4 worm cellular contexts compared by ENCODE assay signal in the genomic region with DNA sequence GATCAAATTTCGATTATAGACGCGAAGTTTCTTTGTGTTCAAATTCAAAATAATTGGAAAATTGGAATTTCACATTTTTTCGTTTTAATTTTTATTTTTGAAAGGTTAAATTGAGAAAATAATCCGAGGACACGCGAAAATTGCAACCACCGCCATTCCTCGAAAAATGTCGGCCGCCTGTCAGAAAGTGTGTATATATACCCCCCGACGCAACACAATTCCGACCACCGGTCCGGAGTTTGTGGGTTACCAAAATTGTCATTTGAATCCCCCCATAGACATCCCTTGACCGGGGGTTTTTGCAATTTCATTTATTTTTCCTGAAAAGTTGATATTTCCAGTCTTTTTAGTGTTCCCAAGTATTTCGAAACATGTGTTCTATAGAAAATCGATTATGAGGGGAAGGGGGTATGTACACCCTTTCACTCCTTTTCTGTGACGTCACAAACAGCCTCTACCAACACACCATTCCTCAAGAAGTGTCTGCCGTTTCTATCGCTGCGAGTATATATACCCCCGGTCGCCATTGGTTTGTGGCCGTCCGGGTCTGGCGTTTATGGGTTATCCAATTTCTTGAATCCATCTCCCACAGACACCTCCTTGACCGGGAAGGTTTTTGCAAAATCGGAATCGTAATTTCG.
TF ChIP-seq lines count a peak whose summit lies in the region.

A gene (minus strand): TSS at position 51 of the 641 bp plus-strand sequence.

TF ChIP-seq in whole organism, L2 larva, 48 proteins besides CTCF, POLR2A, EP300 and RAD21 (continued from another document):
- peak; percentile 19 for TF ChIP-seq ztf-4 (tag; optimal IDR thresholded peaks at IDR 0.05; lab: Kevin White, UChicago)
- TF ChIP-seq ztf-11 (tag; optimal IDR thresholded peaks at IDR 0.05; lab: Kevin White, UChicago), result no peak
- TF ChIP-seq nhr-77 (tag; optimal IDR thresholded peaks at IDR 0.05; lab: Kevin White, UChicago), result peak; percentile 42
- TF ChIP-seq nhr-10 (tag; optimal IDR thresholded peaks at IDR 0.05; lab: Kevin White, UChicago), result no peak
- TF ChIP-seq elt-3 (tag; optimal IDR thresholded peaks at IDR 0.05; lab: Kevin White, UChicago), result no peak
- TF ChIP-seq lin-11 (tag; optimal IDR thresholded peaks at IDR 0.05; lab: Kevin White, UChicago), result peak; percentile 4
- TF ChIP-seq skn-1 (tag; optimal IDR thresholded peaks at IDR 0.05; lab: Kevin White, UChicago), result no peak
- peak; percentile 3 for TF ChIP-seq zag-1 (tag; optimal IDR thresholded peaks at IDR 0.05; lab: Kevin White, UChicago)
- peak; percentile 70 for TF ChIP-seq nhr-129 (tag; optimal IDR thresholded peaks at IDR 0.05; lab: Kevin White, UChicago)
- TF ChIP-seq lin-13 (GFP tag; optimal IDR thresholded peaks at IDR 0.05; lab: Kevin White, UChicago), result peak; percentile 45
- no peak for TF ChIP-seq nhr-11 (tag; optimal IDR thresholded peaks at IDR 0.05; lab: Kevin White, UChicago)
- TF ChIP-seq nhr-21 (tag; optimal IDR thresholded peaks at IDR 0.05; lab: Kevin White, UChicago), result peak; percentile 39
- no peak for TF ChIP-seq dmd-4 (tag; optimal IDR thresholded peaks at IDR 0.05; lab: Kevin White, UChicago)
- TF ChIP-seq ceh-16 (tag; optimal IDR thresholded peaks at IDR 0.05; lab: Kevin White, UChicago), result no peak
- TF ChIP-seq mdl-1 (tag; optimal IDR thresholded peaks at IDR 0.05; lab: Kevin White, UChicago), result no peak
- peak; percentile 78 for TF ChIP-seq blmp-1 (tag; optimal IDR thresholded peaks at IDR 0.05; lab: Kevin White, UChicago; ENCODE audit: insufficient read depth)
- TF ChIP-seq nhr-12 (tag; optimal IDR thresholded peaks at IDR 0.05; lab: Kevin White, UChicago), result no peak
- peak; percentile 71 for TF ChIP-seq gmeb-1 (tag; optimal IDR thresholded peaks at IDR 0.05; lab: Kevin White, UChicago)
- TF ChIP-seq egl-27 (tag; optimal IDR thresholded peaks at IDR 0.05; lab: Kevin White, UChicago), result no peak
- no peak for TF ChIP-seq ztf-1 (GFP tag; conservative IDR thresholded peaks at IDR 0.05; lab: Robert Waterston, UW)
- peak; percentile 68 for TF ChIP-seq sem-4 (tag; optimal IDR thresholded peaks at IDR 0.05; lab: Kevin White, UChicago)
- TF ChIP-seq unc-55 (GFP tag; optimal IDR thresholded peaks at IDR 0.05; lab: Kevin White, UChicago), result peak; percentile 61
- peak; percentile 61 for TF ChIP-seq nhr-6 (tag; optimal IDR thresholded peaks at IDR 0.05; lab: Kevin White, UChicago)
- TF ChIP-seq ZK546.5 (tag; optimal IDR thresholded peaks at IDR 0.05; lab: Kevin White, UChicago), result no peak
- peak; percentile 98 for TF ChIP-seq snpc-4 (tag; optimal IDR thresholded peaks at IDR 0.05; lab: Kevin White, UChicago)
- TF ChIP-seq unc-62 (GFP tag; optimal IDR thresholded peaks at IDR 0.05; lab: Kevin White, UChicago), result no peak
- TF ChIP-seq Y55F3AM.14 (GFP tag; optimal IDR thresholded peaks at IDR 0.05; lab: Kevin White, UChicago), result peak; percentile 75

TF ChIP-seq in whole organism, L4 larva, 104 proteins besides CTCF, POLR2A, EP300 and RAD21 (continued from another document and continues in another):
- TF ChIP-seq hlh-11 (tag; optimal IDR thresholded peaks at IDR 0.05; lab: Kevin White, UChicago) (peak; percentile 69), unc-130 (GFP tag; optimal IDR thresholded peaks at IDR 0.05; lab: Kevin White, UChicago) (no peak), daf-12 (tag; optimal IDR thresholded peaks at IDR 0.05; lab: Kevin White, UChicago) (no peak), mep-1 (tag; optimal IDR thresholded peaks at IDR 0.05; lab: Kevin White, UChicago) (peak; percentile 80), F10B5.3 (tag; optimal IDR thresholded peaks at IDR 0.05; lab: Kevin White, UChicago) (peak; percentile 61), T20F7.1 (GFP tag; optimal IDR thresholded peaks at IDR 0.05; lab: Kevin White, UChicago) (no peak), ctbp-1 (GFP tag; IDR thresholded peaks at IDR 0.05; lab: Robert Waterston, UW) (peak; percentile 78), pqm-1 (tag; optimal IDR thresholded peaks at IDR 0.05; lab: Kevin White, UChicago) (no peak), ceh-44 (GFP tag; IDR thresholded peaks at IDR 0.05; lab: Robert Waterston, UW) (no peak), spr-1 (tag; optimal IDR thresholded peaks at IDR 0.05; lab: Kevin White, UChicago) (peak; percentile 94), lin-39 (tag; optimal IDR thresholded peaks at IDR 0.05; lab: Kevin White, UChicago) (no peak), snpc-1.2 (GFP tag; IDR thresholded peaks at IDR 0.05; lab: Robert Waterston, UW) (no peak), daf-19 (GFP tag; conservative IDR thresholded peaks at IDR 0.05; lab: Robert Waterston, UW) (peak; percentile 85; the same call in 1 of the 2 replicates), dmd-8 (GFP tag; IDR thresholded peaks at IDR 0.05; lab: Robert Waterston, UW) (0 out of 2 replicates have a peak, but pooled peaks have one; percentile 36), dmd-6 (GFP tag; IDR thresholded peaks at IDR 0.05; lab: Robert Waterston, UW) (peak; percentile 65), lsy-2 (tag; optimal IDR thresholded peaks at IDR 0.05; lab: Kevin White, UChicago) (peak in 1 of 2 experiments; percentile 70), mdl-1 (tag; optimal IDR thresholded peaks at IDR 0.05; lab: Kevin White, UChicago) (no peak), nhr-25 (tag; optimal IDR thresholded peaks at IDR 0.05; lab: Kevin White, UChicago; ENCODE audit: borderline replicate concordance, insufficient read depth) (peak; percentile 86), gei-8 (GFP tag; optimal IDR thresholded peaks at IDR 0.05; lab: Kevin White, UChicago) (peak; percentile 72), duxl-1 (tag; optimal IDR thresholded peaks at IDR 0.05; lab: Kevin White, UChicago; ENCODE audit: poor library complexity) (peak; percentile 69), zfp-2 (tag; optimal IDR thresholded peaks at IDR 0.05; lab: Kevin White, UChicago) (peak; percentile 29), aly-2 (tag; optimal IDR thresholded peaks at IDR 0.05; lab: Kevin White, UChicago) (peak; percentile 71), ceh-32 (tag; optimal IDR thresholded peaks at IDR 0.05; lab: Kevin White, UChicago; ENCODE audit: poor library complexity) (peak; percentile 11), mxl-3 (GFP tag; optimal IDR thresholded peaks at IDR 0.05; lab: Kevin White, UChicago) (peak; percentile 69), ama-1 (optimal IDR thresholded peaks at IDR 0.05; lab: Kevin White, UChicago) (no peak), dmd-9 (GFP tag; IDR thresholded peaks at IDR 0.05; lab: Robert Waterston, UW) (peak; percentile 53; the same call in 1 of the 2 replicates), Y48G9A.11 (GFP tag; IDR thresholded peaks at IDR 0.05; lab: Robert Waterston, UW) (peak; percentile 69), daf-16 (GFP tag; optimal IDR thresholded peaks at IDR 0.05; lab: Kevin White, UChicago) (peak; percentile 32 to 69), daf-16 (tag; optimal IDR thresholded peaks at IDR 0.05; lab: Kevin White, UChicago) (peak; percentile 56), nhr-42 (GFP tag; IDR thresholded peaks at IDR 0.05; lab: Robert Waterston, UW) (peak; percentile 89), zip-2 (tag; optimal IDR thresholded peaks at IDR 0.05; lab: Kevin White, UChicago) (peak; percentile 67), mdt-29 (GFP tag; IDR thresholded peaks at IDR 0.05; lab: Robert Waterston, UW) (0 out of 2 replicates have a peak, but pooled peaks have one; percentile 37)

TF ChIP-seq in whole organism, late embryonic, 69 proteins besides CTCF, POLR2A, EP300 and RAD21 (continued from another document and continues in another):
- TF ChIP-seq pha-2 (tag; optimal IDR thresholded peaks at IDR 0.05; lab: Kevin White, UChicago) (peak; percentile 92), ztf-16 (tag; optimal IDR thresholded peaks at IDR 0.05; lab: Kevin White, UChicago) (peak; percentile 94), K02D7.2 (tag; optimal IDR thresholded peaks at IDR 0.05; lab: Kevin White, UChicago) (peak; percentile 86), tbx-2 (tag; optimal IDR thresholded peaks at IDR 0.05; lab: Kevin White, UChicago) (peak; percentile 93), pag-3 (tag; optimal IDR thresholded peaks at IDR 0.05; lab: Kevin White, UChicago; ENCODE audit: borderline replicate concordance) (peak; percentile 72), unc-3 (GFP tag; conservative IDR thresholded peaks at IDR 0.05; lab: Robert Waterston, UW) (peak; percentile 79), unc-3 (tag; optimal IDR thresholded peaks at IDR 0.05; lab: Kevin White, UChicago) (peak; percentile 67), gmeb-2 (tag; optimal IDR thresholded peaks at IDR 0.05; lab: Kevin White, UChicago) (peak; percentile 79), odd-2 (tag; optimal IDR thresholded peaks at IDR 0.05; lab: Kevin White, UChicago) (peak; percentile 61), ceh-9 (tag; optimal IDR thresholded peaks at IDR 0.05; lab: Kevin White, UChicago) (peak; percentile 69), nhr-11 (tag; optimal IDR thresholded peaks at IDR 0.05; lab: Kevin White, UChicago) (no peak), ceh-30 (tag; optimal IDR thresholded peaks at IDR 0.05; lab: Kevin White, UChicago) (peak; percentile 32), che-1 (tag; optimal IDR thresholded peaks at IDR 0.05; lab: Kevin White, UChicago) (peak; percentile 94), pros-1 (tag; optimal IDR thresholded peaks at IDR 0.05; lab: Kevin White, UChicago) (no peak), K09A11.1 (tag; optimal IDR thresholded peaks at IDR 0.05; lab: Kevin White, UChicago; ENCODE audit: insufficient read depth) (peak; percentile 66), sox-2 (GFP tag; IDR thresholded peaks at IDR 0.05; lab: Robert Waterston, UW) (peak; percentile 69; the same call in 1 of the 2 replicates), ttx-3 (tag; optimal IDR thresholded peaks at IDR 0.05; lab: Kevin White, UChicago) (peak; percentile 84), ceh-45 (GFP tag; IDR thresholded peaks at IDR 0.05; lab: Robert Waterston, UW) (peak; percentile 56), ceh-6 (GFP tag; optimal IDR thresholded peaks at IDR 0.05; lab: Kevin White, UChicago) (peak; percentile 89), ceh-19 (GFP tag; optimal IDR thresholded peaks at IDR 0.05; lab: Kevin White, UChicago) (peak; percentile 94), ceh-24 (tag; optimal IDR thresholded peaks at IDR 0.05; lab: Kevin White, UChicago) (peak; percentile 71), zip-5 (tag; optimal IDR thresholded peaks at IDR 0.05; lab: Kevin White, UChicago) (peak; percentile 71), ceh-31 (tag; optimal IDR thresholded peaks at IDR 0.05; lab: Kevin White, UChicago) (peak; percentile 90), hlh-8 (tag; optimal IDR thresholded peaks at IDR 0.05; lab: Kevin White, UChicago) (peak; percentile 63), elt-2 (tag; optimal IDR thresholded peaks at IDR 0.05; lab: Kevin White, UChicago) (peak; percentile 91), pha-4 (tag; optimal IDR thresholded peaks at IDR 0.05; lab: Kevin White, UChicago) (no peak), Y22D7AL.16 (tag; optimal IDR thresholded peaks at IDR 0.05; lab: Kevin White, UChicago) (peak; percentile 77), unc-42 (tag; optimal IDR thresholded peaks at IDR 0.05; lab: Kevin White, UChicago) (peak; percentile 61), rnt-1 (tag; optimal IDR thresholded peaks at IDR 0.05; lab: Kevin White, UChicago) (peak; percentile 64), sox-4 (tag; optimal IDR thresholded peaks at IDR 0.05; lab: Kevin White, UChicago) (peak; percentile 90), T23F11.4 (GFP tag; optimal IDR thresholded peaks at IDR 0.05; lab: Kevin White, UChicago) (peak; percentile 85), ets-4 (tag; optimal IDR thresholded peaks at IDR 0.05; lab: Kevin White, UChicago) (peak; percentile 31), pat-9 (tag; optimal IDR thresholded peaks at IDR 0.05; lab: Kevin White, UChicago) (peak; percentile 88), ceh-18 (tag; optimal IDR thresholded peaks at IDR 0.05; lab: Kevin White, UChicago) (peak; percentile 82), tbx-7 (tag; optimal IDR thresholded peaks at IDR 0.05; lab: Kevin White, UChicago) (peak; percentile 71)

TF ChIP-seq in whole organism, mixed stage, embryonic, 35 proteins besides CTCF, POLR2A, EP300 and RAD21 (continued from another document):
- TF ChIP-seq blmp-1 (tag; optimal IDR thresholded peaks at IDR 0.05; lab: Kevin White, UChicago) (no peak), bed-3 (GFP tag; optimal IDR thresholded peaks at IDR 0.05; lab: Kevin White, UChicago) (peak; percentile 87), snpc-4 (tag; optimal IDR thresholded peaks at IDR 0.05; lab: Kevin White, UChicago) (no peak), ceh-83 (GFP tag; optimal IDR thresholded peaks at IDR 0.05; lab: Kevin White, UChicago) (peak; percentile 94), unc-39 (tag; optimal IDR thresholded peaks at IDR 0.05; lab: Kevin White, UChicago) (peak; percentile 71), ces-1 (GFP tag; optimal IDR thresholded peaks at IDR 0.05; lab: Kevin White, UChicago) (peak; percentile 60), cnd-1 (tag; optimal IDR thresholded peaks at IDR 0.05; lab: Kevin White, UChicago) (peak; percentile 95), nhr-2 (tag; optimal IDR thresholded peaks at IDR 0.05; lab: Kevin White, UChicago) (peak; percentile 22), flh-1 (GFP tag; optimal IDR thresholded peaks at IDR 0.05; lab: Kevin White, UChicago) (peak; percentile 87), elt-3 (tag; optimal IDR thresholded peaks at IDR 0.05; lab: Kevin White, UChicago) (peak; percentile 23)
